Worm (Caenorhabditis elegans) whole organism, dauer: Measurements from ENCODE around the gene Y108G3AL.2.

Source experiments
- unc-62 ChIP-seq: sonication (generic microtip); optimal IDR thresholded peaks from 2 replicates; lab custom pipeline; 2017; ENCODE audit warnings: missing biosample characterization, missing genetic modification reagents, missing genetic modification characterization

Gene Y108G3AL.2

DNA sequence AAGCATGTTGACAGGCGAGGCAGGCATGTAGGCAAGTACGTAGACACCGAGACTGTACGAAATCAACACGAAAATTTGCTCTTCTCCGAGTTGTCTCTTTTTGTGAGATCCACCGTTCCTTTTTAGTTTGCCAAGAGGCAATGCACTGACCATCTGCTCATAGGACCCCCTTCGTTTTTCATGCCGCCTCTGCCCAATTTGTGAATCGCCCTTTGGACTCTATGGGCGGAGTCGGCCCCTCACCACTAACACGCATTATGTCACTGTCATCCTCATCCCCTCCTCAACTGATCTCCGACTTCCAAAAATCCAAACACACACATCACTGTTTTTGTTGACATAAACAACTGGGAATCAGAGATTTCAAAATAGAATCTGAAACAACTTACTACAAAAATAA lies 12.9 kb upstream of the Y108G3AL.2 start:
- TF ChIP-seq unc-62 (GFP tag; lab: Kevin White, UChicago) = no peak

- TF ChIP-seq unc-62 (GFP tag; lab: Kevin White, UChicago) = no peak
Measured at ce11 chrV:155215-155614, 11.6 kb upstream of the Y108G3AL.2 start.

DNA sequence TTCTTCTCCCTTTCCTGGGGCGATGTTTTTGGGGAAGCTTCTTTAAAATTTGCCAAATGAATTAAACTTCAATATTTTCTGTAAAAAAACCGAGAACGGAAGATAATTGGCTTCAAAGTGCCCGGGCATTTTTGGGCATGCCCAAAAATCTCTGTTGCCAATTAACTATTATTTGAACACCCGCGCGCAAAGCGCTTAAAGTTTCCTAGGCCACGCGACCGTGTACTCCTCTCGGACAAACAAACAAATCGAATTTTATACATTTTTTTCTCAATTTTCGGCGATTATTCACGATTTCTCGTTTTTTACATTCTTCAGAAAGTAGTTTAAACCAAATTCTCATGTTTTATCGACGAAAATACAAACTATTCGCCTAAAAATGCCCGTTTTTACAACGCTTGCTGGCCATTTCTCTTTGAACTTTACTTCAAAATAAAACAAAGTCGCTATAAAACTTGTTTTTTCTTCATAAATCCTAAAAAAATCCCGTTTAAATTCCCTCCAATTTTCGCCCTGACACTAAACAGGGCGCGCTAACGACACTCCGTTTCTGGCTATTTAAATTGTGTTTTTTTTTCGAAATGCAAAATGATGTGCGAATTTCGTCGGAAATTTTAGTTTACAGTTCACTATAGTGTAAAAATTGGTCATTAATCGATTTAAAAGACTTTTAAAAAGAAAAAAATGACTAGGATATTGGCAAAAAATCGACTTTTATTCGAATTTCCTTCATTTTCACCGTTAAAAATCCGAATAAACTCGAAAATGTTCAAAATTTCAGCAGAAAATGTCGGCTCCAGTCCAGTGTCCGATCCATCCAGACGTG lies 10.5 kb upstream of the Y108G3AL.2 start, which contains the start of gene ttb-1:
Gene ttb-1 (plus strand): TSS at position 776 of the 826 bp plus-strand sequence.
- no peak for TF ChIP-seq unc-62 (GFP tag; lab: Kevin White, UChicago)

DNA sequence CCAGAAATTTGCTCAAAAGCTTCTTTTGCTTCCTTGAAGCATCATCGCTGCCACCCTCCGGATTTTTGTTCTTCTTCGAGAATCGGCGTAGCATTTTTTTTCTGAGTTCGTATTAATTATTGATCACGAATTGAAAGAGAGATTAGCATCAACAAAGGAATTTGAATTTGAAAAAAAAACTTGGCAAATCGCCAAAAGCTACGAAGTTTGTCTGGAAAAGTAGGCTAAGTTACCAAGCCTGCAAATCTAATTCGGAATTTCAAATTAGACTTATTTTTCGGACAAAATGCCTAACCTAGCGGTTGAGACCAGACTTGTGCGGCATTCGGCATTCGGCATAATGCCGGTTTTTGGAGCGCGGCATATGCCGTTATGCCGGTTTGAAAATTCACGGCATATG lies 5.3 kb downstream of the Y108G3AL.2 start, which contains the start of gene cfap-36:
Gene cfap-36 (minus strand): TSS at position 101 of the 400 bp plus-strand sequence.
- no peak for TF ChIP-seq unc-62 (GFP tag; lab: Kevin White, UChicago)

ce11 chrV:173437-173836 lies 6.7 kb downstream of the Y108G3AL.2 start:
- TF ChIP-seq unc-62 (GFP tag; lab: Kevin White, UChicago) = no peak

DNA sequence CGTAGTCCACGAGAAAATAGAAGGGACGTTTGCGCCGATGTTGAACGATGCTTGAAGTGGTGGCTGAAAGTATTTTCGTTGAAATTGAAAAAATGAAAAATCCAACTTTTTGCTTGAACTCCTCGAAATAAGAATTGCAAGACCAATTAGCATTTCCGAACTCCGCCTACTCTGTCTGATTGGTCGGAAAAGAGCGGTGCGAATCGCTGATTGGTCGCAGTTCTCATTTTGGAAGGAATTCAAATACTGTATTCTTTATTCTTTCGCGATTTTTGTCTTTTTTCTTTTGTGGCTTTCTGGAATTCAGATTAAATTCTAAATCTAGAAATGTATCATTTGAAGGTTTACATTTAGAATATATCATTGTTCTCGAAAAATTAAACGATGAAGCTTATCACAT lies 7.7 kb downstream of the Y108G3AL.2 start:
- TF ChIP-seq unc-62 (GFP tag; lab: Kevin White, UChicago) = no peak

DNA sequence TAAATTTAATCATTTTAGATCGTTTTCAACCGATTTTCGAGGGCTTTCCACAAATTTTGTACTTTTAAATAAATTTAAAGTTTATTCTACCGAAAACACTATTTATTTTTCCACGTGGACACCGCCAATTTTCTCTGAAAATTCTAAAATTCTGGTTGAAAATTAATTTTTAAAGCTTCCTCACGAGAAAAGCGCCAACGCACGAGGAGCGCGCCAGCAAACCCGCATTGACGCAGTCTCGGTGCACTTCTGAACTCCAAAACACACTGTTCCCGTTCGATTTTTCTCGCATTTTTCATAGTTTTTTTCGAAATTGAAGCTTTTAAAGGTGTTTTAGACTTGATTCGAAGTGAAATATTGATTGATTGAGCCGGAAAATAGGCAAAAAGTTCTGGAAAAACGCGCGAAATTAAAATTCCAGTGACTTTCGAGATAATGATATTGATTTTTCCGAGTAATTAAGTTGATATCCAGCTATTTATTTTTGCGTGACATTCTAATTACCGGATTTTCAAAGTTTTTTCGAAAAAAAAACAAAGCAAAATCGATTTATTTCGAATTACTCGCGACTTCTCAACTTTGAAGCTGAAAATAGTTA lies 10.2 kb downstream of the Y108G3AL.2 start, which contains the start of gene cul-3:
Gene cul-3 (plus strand): TSS at position 548 of the 598 bp plus-strand sequence.
- TF ChIP-seq unc-62 (GFP tag; lab: Kevin White, UChicago) = no peak

DNA sequence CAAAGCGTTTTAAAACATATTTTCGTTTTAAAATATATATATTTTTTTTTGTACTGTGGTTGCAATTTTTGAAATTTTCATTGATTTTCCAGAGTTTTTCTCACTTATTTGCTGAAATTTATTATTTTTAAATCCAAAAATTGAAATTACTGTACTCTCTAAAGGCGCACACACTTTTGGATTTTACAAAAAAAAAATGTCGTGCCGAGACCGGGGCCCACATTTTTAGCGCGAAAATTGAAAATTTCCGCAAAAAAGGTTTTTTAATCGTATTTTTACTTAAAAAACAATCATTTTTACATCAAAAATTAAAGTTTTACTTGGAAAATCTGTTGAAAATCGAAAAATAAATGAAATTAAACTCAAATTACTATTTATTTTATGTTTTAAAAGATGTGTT lies 18.3 kb downstream of the Y108G3AL.2 start:
- no peak for TF ChIP-seq unc-62 (GFP tag; lab: Kevin White, UChicago)

- no peak for TF ChIP-seq unc-62 (GFP tag; lab: Kevin White, UChicago)
Measured at ce11 chrV:185694-186217, 19.0 kb downstream of the Y108G3AL.2 start, which contains the start of gene arid-1. Gene arid-1 (plus strand): TSS chrV:186167.

- TF ChIP-seq unc-62 (GFP tag; lab: Kevin White, UChicago) = no peak
Measured at ce11 chrV:189436-189835, 22.6 kb downstream of the Y108G3AL.2 start.

ce11 chrV:194760-195159 lies 28.0 kb downstream of the Y108G3AL.2 start:
- TF ChIP-seq unc-62 (GFP tag; lab: Kevin White, UChicago) = no peak

ce11 chrV:201300-201699 lies 34.5 kb downstream of the Y108G3AL.2 start, which contains the start of gene trpp-1:
Gene trpp-1 (plus strand): TSS chrV:201600.
- TF ChIP-seq unc-62 (GFP tag; lab: Kevin White, UChicago) = no peak

ce11 chrV:203855-204432 lies 37.2 kb downstream of the Y108G3AL.2 start, which contains the start of gene lec-12:
Gene lec-12 (plus strand): TSS chrV:204382.
- no peak for TF ChIP-seq unc-62 (GFP tag; lab: Kevin White, UChicago)

DNA sequence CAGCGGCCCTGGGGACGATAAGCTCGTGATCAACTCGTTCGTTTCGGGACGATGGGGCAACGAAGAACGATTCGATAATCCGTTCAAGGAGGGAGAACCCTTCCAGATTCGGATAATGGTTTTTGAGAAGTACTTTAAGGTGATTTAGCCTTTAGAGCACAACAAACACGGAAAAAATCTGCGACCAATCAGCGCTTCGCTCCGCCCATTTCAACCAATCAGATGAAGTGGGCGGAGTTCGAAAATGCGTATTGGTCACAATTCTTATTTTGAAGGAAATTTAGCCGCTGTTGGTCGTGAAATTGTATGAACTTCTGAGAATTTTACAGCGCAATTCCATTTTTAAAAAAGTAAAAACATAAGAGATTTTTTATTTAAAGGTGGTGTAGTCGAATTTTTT lies 40.0 kb downstream of the Y108G3AL.2 start:
- TF ChIP-seq unc-62 (GFP tag; lab: Kevin White, UChicago) = no peak

DNA sequence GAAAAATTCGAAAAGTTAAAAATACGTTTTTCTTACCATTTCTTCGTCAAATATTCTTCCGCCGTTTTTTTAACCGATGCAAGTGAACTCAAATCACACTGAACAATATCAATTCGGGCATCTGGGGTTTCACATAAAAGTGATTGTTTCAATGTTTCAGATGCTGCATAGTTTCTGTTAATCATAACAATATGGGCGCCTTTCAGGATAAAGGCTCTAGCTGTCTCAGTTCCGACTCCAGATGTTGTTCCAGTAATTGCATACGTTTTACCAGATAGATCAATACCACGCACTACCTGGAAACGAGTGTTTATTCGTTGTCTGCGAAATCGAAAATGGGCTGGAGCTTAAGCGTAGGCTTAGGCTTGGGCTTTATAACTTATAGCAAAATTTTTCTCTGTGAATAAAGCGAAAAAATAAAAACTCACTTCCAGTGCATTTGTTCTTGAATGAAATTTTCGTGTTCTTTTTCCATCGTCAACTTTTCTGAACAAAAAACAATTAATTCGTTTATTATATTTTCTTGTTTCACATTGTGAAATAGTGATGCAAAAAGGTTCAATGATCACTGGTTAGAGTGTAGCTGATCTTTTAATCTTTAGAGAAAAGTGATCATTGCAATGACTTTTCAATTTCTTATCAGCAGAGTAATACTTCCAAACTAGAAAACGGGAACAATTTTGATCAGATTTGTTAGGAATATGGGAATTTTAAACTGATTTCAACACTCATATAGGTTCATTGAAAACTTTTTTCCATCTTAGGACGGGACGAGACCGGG lies 44.8 kb downstream of the Y108G3AL.2 start:
- no peak for TF ChIP-seq unc-62 (GFP tag; lab: Kevin White, UChicago)
